Fruit fly (Drosophila melanogaster) whole organism, wandering third instar larva: ENCODE measurements around the gene NdufV3.

Experiments used
- CG32264 ChIP-seq: fragments of 200-800 bp; sonication (Bioruptor generic); optimal IDR thresholded peaks from 2 replicates; lab custom pipeline; 2016; ENCODE audit warnings: missing biosample characterization, missing genetic modification characterization
- Dfd ChIP-seq: fragments of >200 bp; optimal IDR thresholded peaks from 2 replicates; lab custom pipeline; 2017; ENCODE audit warnings: missing biosample characterization, missing genetic modification characterization
- Hnf4 ChIP-seq: fragments of 200-800 bp; sonication (Bioruptor generic); optimal IDR thresholded peaks from 2 replicates; lab custom pipeline; 2016; ENCODE audit warnings: missing biosample characterization, mild to moderate bottlenecking, missing genetic modification characterization
- Hr83 ChIP-seq: fragments of 200-300 bp; sonication (Bioruptor generic); optimal IDR thresholded peaks from 2 replicates; lab custom pipeline; 2016; ENCODE audit warnings: missing biosample characterization, mild to moderate bottlenecking, missing genetic modification characterization, moderate library complexity; ENCODE audit not compliant: poor library complexity, severe bottlenecking
- h ChIP-seq: fragments of 200-800 bp; sonication (Bioruptor generic); optimal IDR thresholded peaks from 3 replicates; lab custom pipeline; 2016; ENCODE audit warnings: missing biosample characterization, mild to moderate bottlenecking, missing genetic modification characterization
- woc ChIP-seq: sonication (Bioruptor generic); optimal IDR thresholded peaks from 2 replicates; lab custom pipeline; 2016; ENCODE audit warnings: missing biosample characterization, mild to moderate bottlenecking, missing genetic modification characterization

dm6 chrX:11340719-11341322, 9.0 kb upstream of the NdufV3 start:
- TF ChIP-seq Dfd (no peak), h (no peak), Hnf4 (GFP tag; lab: Kevin White, UChicago) (no peak), CG32264 (GFP tag; lab: Kevin White, UChicago) (no peak), Hr83 (GFP tag; lab: Kevin White, UChicago) (no peak), woc (GFP tag; lab: Kevin White, UChicago) (peak; percentile 13)
